Worm (Caenorhabditis elegans): ENCODE results near the gene C30G4.2.

DNA sequence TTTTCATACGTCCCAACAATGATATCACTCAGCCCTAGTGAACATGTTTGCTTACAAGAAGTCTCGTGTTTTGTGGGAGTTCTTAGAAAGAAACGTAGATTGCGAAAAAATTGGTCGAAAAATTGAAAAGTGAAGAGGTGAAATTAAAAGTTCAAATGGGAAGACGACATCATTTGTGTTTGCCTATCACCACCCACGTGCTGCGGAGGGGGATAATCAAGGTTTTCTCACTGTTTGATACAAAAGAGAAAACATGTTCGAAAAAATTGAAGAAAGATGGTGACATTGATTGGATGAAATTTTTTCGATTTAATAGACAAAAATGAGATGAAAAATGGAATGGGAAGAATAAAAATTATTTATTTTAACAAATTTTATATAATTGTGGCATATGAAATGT is 25.1 kb upstream of the C30G4.2 start:
- TF ChIP-seq elt-3 (tag; optimal IDR thresholded peaks at IDR 0.05), result no peak
- TF ChIP-seq mab-5 (tag; optimal IDR thresholded peaks at IDR 0.05), result no peak
- TF ChIP-seq lin-13 (tag; optimal IDR thresholded peaks at IDR 0.05), result no peak
- no peak for TF ChIP-seq unc-39 (tag; optimal IDR thresholded peaks at IDR 0.05)
- TF ChIP-seq ceh-43 (GFP tag; optimal IDR thresholded peaks at IDR 0.05), result no peak
- no peak for TF ChIP-seq elt-1 (tag; optimal IDR thresholded peaks at IDR 0.05; ENCODE audit: borderline replicate concordance, insufficient read depth)
- TF ChIP-seq ztf-11 (tag; optimal IDR thresholded peaks at IDR 0.05), result no peak
- TF ChIP-seq pha-4 (tag; optimal IDR thresholded peaks at IDR 0.05), result no peak
- TF ChIP-seq nhr-28 (tag; optimal IDR thresholded peaks at IDR 0.05), result no peak
- no peak for TF ChIP-seq nhr-76 (tag; optimal IDR thresholded peaks at IDR 0.05)
- no peak for TF ChIP-seq snpc-4 (tag; optimal IDR thresholded peaks at IDR 0.05)

All from whole organism, mixed stage, embryonic.